Fruit fly (Drosophila melanogaster): Measurements from ENCODE around the gene Pten.

Pten gene

dm6 chr2L:10298306-10298705, 37.5 kb upstream of the Pten start (continued):
- peak; percentile 98 for TF ChIP-seq CG8290 (GFP tag; optimal IDR thresholded peaks at IDR 0.05)
- TF ChIP-seq CG8290 (tag; optimal IDR thresholded peaks at IDR 0.05) = peak; percentile 87 to 91
- TF ChIP-seq ewg (GFP tag; optimal IDR thresholded peaks at IDR 0.05) = no peak
- no peak for TF ChIP-seq HHEX (GFP tag; optimal IDR thresholded peaks at IDR 0.05)
- peak; percentile 57 for TF ChIP-seq YL-1 (GFP tag; optimal IDR thresholded peaks at IDR 0.05)
- TF ChIP-seq MESR4 (GFP tag; optimal IDR thresholded peaks at IDR 0.05) = peak; percentile 25
- peak; percentile 63 for TF ChIP-seq CG12769 (tag; optimal IDR thresholded peaks at IDR 0.05)
- TF ChIP-seq CG3838 (GFP tag; optimal IDR thresholded peaks at IDR 0.05) = no peak
- peak; percentile 97 for TF ChIP-seq CG18011 (GFP tag; optimal IDR thresholded peaks at IDR 0.05)
- TF ChIP-seq CG4617 (GFP tag; optimal IDR thresholded peaks at IDR 0.05; ENCODE audit: borderline replicate concordance) = peak; percentile 62
- peak; percentile 90; the same call in 2 of the 3 replicates for TF ChIP-seq Opbp (GFP tag; IDR thresholded peaks at IDR 0.05; ENCODE audit: partially characterized antibody)
- TF ChIP-seq CG17361 (GFP tag; IDR thresholded peaks at IDR 0.05) = no peak
- TF ChIP-seq CG6791 (GFP tag; IDR thresholded peaks at IDR 0.05; ENCODE audit: partially characterized antibody) = peak; percentile 92
- TF ChIP-seq sug (tag; optimal IDR thresholded peaks at IDR 0.05) = peak; percentile 42
- peak; percentile 8 for TF ChIP-seq twi (tag; optimal IDR thresholded peaks at IDR 0.05)
- peak; percentile 65 for TF ChIP-seq CG1603 (tag; optimal IDR thresholded peaks at IDR 0.05)
- TF ChIP-seq Eip74EF (GFP tag; optimal IDR thresholded peaks at IDR 0.05) = peak in 1 of 2 experiments; percentile 79
- peak; percentile 24 for TF ChIP-seq CG7839 (tag; optimal IDR thresholded peaks at IDR 0.05)
- peak; percentile 92 for TF ChIP-seq stwl (tag; optimal IDR thresholded peaks at IDR 0.05)
- peak; percentile 84; the same call in 2 of the 3 replicates for TF ChIP-seq CG14860 (GFP tag; IDR thresholded peaks at IDR 0.05; ENCODE audit: partially characterized antibody)
- 0 out of 3 replicates have a peak, but pooled peaks have one; percentile 30 for TF ChIP-seq Dbx (GFP tag; IDR thresholded peaks at IDR 0.05)
- TF ChIP-seq Dref (GFP tag; IDR thresholded peaks at IDR 0.05) = peak; percentile 37; the same call in 1 of the 2 replicates
- TF ChIP-seq Abd-B (GFP tag; optimal IDR thresholded peaks at IDR 0.05) = no peak
- TF ChIP-seq sd (tag; optimal IDR thresholded peaks at IDR 0.05) = peak; percentile 95
- peak; percentile 34 for TF ChIP-seq pzg (GFP tag; optimal IDR thresholded peaks at IDR 0.05)
- TF ChIP-seq CG16863 (GFP tag; optimal IDR thresholded peaks at IDR 0.05) = no peak
- no peak for TF ChIP-seq CG8281 (tag; optimal IDR thresholded peaks at IDR 0.05)
- TF ChIP-seq CG13296 (GFP tag; optimal IDR thresholded peaks at IDR 0.05) = no peak
- peak; percentile 61 for TF ChIP-seq CG17912 (GFP tag; optimal IDR thresholded peaks at IDR 0.05)
- TF ChIP-seq Myb (GFP tag; optimal IDR thresholded peaks at IDR 0.05) = peak; percentile 62
- TF ChIP-seq CTCF (GFP tag; optimal IDR thresholded peaks at IDR 0.05) = peak; percentile 20
- TF ChIP-seq Scr (GFP tag; IDR thresholded peaks at IDR 0.05; ENCODE audit: partially characterized antibody) = peak; percentile 44; the same call in 1 of the 2 replicates
- TF ChIP-seq Asciz (GFP tag; optimal IDR thresholded peaks at IDR 0.05) = no peak
- peak; percentile 22 for TF ChIP-seq CG14710 (tag; optimal IDR thresholded peaks at IDR 0.05)
- TF ChIP-seq CG10979 (tag; optimal IDR thresholded peaks at IDR 0.05) = peak; percentile 7
- peak; percentile 65; the same call in 1 of the 2 replicates for TF ChIP-seq nerfin-2 (GFP tag; IDR thresholded peaks at IDR 0.05; ENCODE audit: partially characterized antibody)
- peak; percentile 74 for TF ChIP-seq CG12659 (GFP tag; optimal IDR thresholded peaks at IDR 0.05)
- TF ChIP-seq phol (tag; optimal IDR thresholded peaks at IDR 0.05) = peak; percentile 9
- TF ChIP-seq CG33557 (GFP tag; optimal IDR thresholded peaks at IDR 0.05) = peak; percentile 10
- peak; percentile 79 for TF ChIP-seq HLH4C (GFP tag; IDR thresholded peaks at IDR 0.05; ENCODE audit: partially characterized antibody)
- TF ChIP-seq inv (GFP tag; IDR thresholded peaks at IDR 0.05; ENCODE audit: partially characterized antibody) = peak; percentile 35
- TF ChIP-seq E2f2 (GFP tag; IDR thresholded peaks at IDR 0.05) = 0 out of 2 replicates have a peak, but pooled peaks have one; percentile 45
- TF ChIP-seq Sry-δ (GFP tag; optimal IDR thresholded peaks at IDR 0.05) = peak; percentile 24
- TF ChIP-seq bbx (GFP tag; IDR thresholded peaks at IDR 0.05; ENCODE audit: partially characterized antibody) = peak; percentile 54
- TF ChIP-seq CG9437 (GFP tag; optimal IDR thresholded peaks at IDR 0.05) = peak; percentile 54
- peak; percentile 0 for TF ChIP-seq CG8924 (tag; optimal IDR thresholded peaks at IDR 0.05)
- peak; percentile 24 for TF ChIP-seq grau (tag; optimal IDR thresholded peaks at IDR 0.05)
- TF ChIP-seq lab (GFP tag; optimal IDR thresholded peaks at IDR 0.05) = no peak
